Worm (Caenorhabditis elegans) whole organism, midembryonic: ENCODE data around the gene vig-1.

Source experiments
- T22C8.4 ChIP-seq: fragments of 200-800 bp; sonication (Bioruptor generic); IDR thresholded peaks from 2 replicates; pipeline ENCODE4 v1.3.6; 2022; ENCODE audit warnings: missing genetic modification characterization, missing compliant biosample characterization
- cog-1 ChIP-seq: sonication (generic microtip); optimal IDR thresholded peaks from 2 replicates; lab custom pipeline; 2016; ENCODE audit warnings: missing genetic modification characterization, missing compliant biosample characterization
- flt-1 ChIP-seq: fragments of 200-800 bp; sonication (Bioruptor generic); IDR thresholded peaks from 2 replicates; pipeline ENCODE4 v1.3.6; 2022; ENCODE audit warnings: missing genetic modification characterization, missing compliant biosample characterization
- klf-2 ChIP-seq: fragments of 200-800 bp; sonication (Bioruptor generic); conservative IDR thresholded peaks from 2 replicates; pipeline ENCODE4 v1.3.6; 2022; ENCODE audit warnings: missing genetic modification reagents, missing genetic modification characterization, missing compliant biosample characterization
- med-1 ChIP-seq: sonication (generic microtip); optimal IDR thresholded peaks from 2 replicates; lab custom pipeline; 2017; ENCODE audit warnings: missing genetic modification characterization, mild to moderate bottlenecking, missing compliant biosample characterization, antibody characterized with exemption, missing genetic modification reagents; ENCODE audit not compliant: insufficient read depth
- ref-1 ChIP-seq: fragments of 200-800 bp; sonication (Bioruptor generic); conservative IDR thresholded peaks from 2 replicates; pipeline ENCODE4 v1.3.6; 2022; ENCODE audit warnings: missing genetic modification reagents, missing genetic modification characterization, missing compliant biosample characterization
- tab-1 ChIP-seq: fragments of 200-800 bp; sonication (Bioruptor generic); IDR thresholded peaks from 2 replicates; pipeline ENCODE4 v1.3.6; 2022; ENCODE audit warnings: missing genetic modification characterization, missing compliant biosample characterization
- ztf-23 ChIP-seq: fragments of 200-800 bp; sonication (Bioruptor generic); IDR thresholded peaks from 2 replicates; pipeline ENCODE4 v1.3.6; 2022; ENCODE audit warnings: missing genetic modification reagents, missing genetic modification characterization, missing compliant biosample characterization
- ztf-29 ChIP-seq: fragments of 200-800 bp; sonication (Bioruptor generic); IDR thresholded peaks from 2 replicates; pipeline ENCODE4 v1.3.6; 2022; ENCODE audit warnings: missing genetic modification reagents, missing genetic modification characterization, missing compliant biosample characterization

vig-1 gene

DNA sequence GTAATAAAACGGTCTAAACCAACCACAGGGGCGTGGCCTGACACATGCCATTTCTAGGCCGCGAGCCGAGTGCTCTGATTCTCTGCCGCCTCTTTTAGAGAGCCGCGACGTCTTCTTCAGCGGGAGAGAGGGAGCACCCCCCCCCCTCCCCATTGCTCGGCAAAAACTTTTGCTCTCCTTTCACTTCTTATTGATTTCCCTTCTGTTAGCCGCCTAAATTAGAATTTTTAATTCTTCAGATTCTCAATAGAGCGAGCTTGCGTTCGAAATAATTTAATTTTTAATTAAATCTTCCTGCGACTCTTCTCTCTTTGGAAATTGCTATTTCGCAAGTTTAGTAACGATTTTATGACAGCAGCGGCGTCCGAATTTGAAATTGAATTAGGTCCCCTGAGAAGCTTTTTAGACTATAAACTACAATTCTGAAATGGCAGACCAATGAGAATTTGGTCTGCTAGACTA, 2.4 kb downstream of the vig-1 start:
- TF ChIP-seq tab-1 (GFP tag; lab: Robert Waterston, UW) (no peak), cog-1 (no peak), klf-2 (no peak)

- TF ChIP-seq tab-1 (GFP tag; lab: Robert Waterston, UW) (no peak), T22C8.4 (GFP tag; lab: Robert Waterston, UW) (no peak), ztf-23 (GFP tag; lab: Robert Waterston, UW) (no peak), ztf-29 (GFP tag; lab: Robert Waterston, UW) (no peak), flt-1 (no peak), med-1 (GFP tag; lab: Kevin White, UChicago) (no peak), klf-2 (no peak), ref-1 (no peak), cog-1 (no peak)
These were observed 3.2 kb downstream of the vig-1 start for ce11 chrII:1324017-1324416.

- TF ChIP-seq ztf-29 (GFP tag; lab: Robert Waterston, UW) (no peak), klf-2 (no peak), ref-1 (no peak), cog-1 (no peak), T22C8.4 (GFP tag; lab: Robert Waterston, UW) (no peak), ztf-23 (GFP tag; lab: Robert Waterston, UW) (no peak), flt-1 (no peak), tab-1 (GFP tag; lab: Robert Waterston, UW) (no peak), med-1 (GFP tag; lab: Kevin White, UChicago) (no peak)
These were observed 4.8 kb downstream of the vig-1 start for ce11 chrII:1325604-1326003.

- TF ChIP-seq ztf-29 (GFP tag; lab: Robert Waterston, UW) (no peak), cog-1 (no peak), klf-2 (no peak), tab-1 (GFP tag; lab: Robert Waterston, UW) (no peak), flt-1 (no peak), med-1 (GFP tag; lab: Kevin White, UChicago) (no peak), ref-1 (no peak), ztf-23 (GFP tag; lab: Robert Waterston, UW) (no peak), T22C8.4 (GFP tag; lab: Robert Waterston, UW) (no peak)
These were observed 5.9 kb downstream of the vig-1 start, which contains the start of gene jip-1 for ce11 chrII:1326689-1327088. Gene jip-1 (plus strand): TSS chrII:1326989.

- no peak for TF ChIP-seq flt-1
These were observed 9.1 kb downstream of the vig-1 start for ce11 chrII:1329887-1330286.

ce11 chrII:1338196-1338595, 17.4 kb downstream of the vig-1 start:
- TF ChIP-seq ztf-23 (GFP tag; lab: Robert Waterston, UW), result 0 out of 2 replicates have a peak, but pooled peaks have one; percentile 10
- TF ChIP-seq tab-1 (GFP tag; lab: Robert Waterston, UW), result 0 out of 2 replicates have a peak, but pooled peaks have one; percentile 57
- no peak for TF ChIP-seq T22C8.4 (GFP tag; lab: Robert Waterston, UW)

DNA sequence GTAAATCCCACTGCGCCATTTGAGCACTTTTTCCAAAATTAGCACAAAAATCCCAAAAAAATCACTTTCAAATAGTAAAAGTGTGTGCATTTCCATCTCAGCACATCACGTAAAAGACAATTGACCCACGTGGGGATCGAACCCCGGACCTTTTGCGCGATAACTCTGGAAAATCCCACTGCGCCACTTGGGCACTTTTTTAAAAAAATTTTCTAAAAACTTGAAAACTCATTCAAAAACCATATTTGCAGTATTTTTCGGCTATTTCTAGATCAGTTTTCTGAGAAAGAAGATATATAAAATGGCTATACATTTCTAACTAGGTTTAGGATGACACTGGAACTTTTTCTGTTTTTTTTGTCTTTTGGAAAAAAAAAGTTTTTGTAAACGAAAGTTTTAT, 19.2 kb downstream of the vig-1 start:
- no peak for TF ChIP-seq T22C8.4 (GFP tag; lab: Robert Waterston, UW)
- TF ChIP-seq ref-1, result no peak
- TF ChIP-seq ztf-23 (GFP tag; lab: Robert Waterston, UW), result no peak
- TF ChIP-seq med-1 (GFP tag; lab: Kevin White, UChicago), result no peak
- TF ChIP-seq ztf-29 (GFP tag; lab: Robert Waterston, UW), result no peak
- no peak for TF ChIP-seq flt-1
- no peak for TF ChIP-seq tab-1 (GFP tag; lab: Robert Waterston, UW)
- no peak for TF ChIP-seq cog-1
- TF ChIP-seq klf-2, result no peak

- TF ChIP-seq tab-1 (GFP tag; lab: Robert Waterston, UW) (no peak), T22C8.4 (GFP tag; lab: Robert Waterston, UW) (no peak)
These were observed 20.6 kb downstream of the vig-1 start for ce11 chrII:1341416-1341815.

ce11 chrII:1343748-1344147, 22.9 kb downstream of the vig-1 start:
- no peak for TF ChIP-seq med-1 (GFP tag; lab: Kevin White, UChicago)
- no peak for TF ChIP-seq ztf-23 (GFP tag; lab: Robert Waterston, UW)
- TF ChIP-seq ref-1, result no peak
- TF ChIP-seq T22C8.4 (GFP tag; lab: Robert Waterston, UW), result no peak
- TF ChIP-seq ztf-29 (GFP tag; lab: Robert Waterston, UW), result no peak
- TF ChIP-seq tab-1 (GFP tag; lab: Robert Waterston, UW), result no peak
- TF ChIP-seq flt-1, result no peak
- no peak for TF ChIP-seq klf-2
- TF ChIP-seq cog-1, result no peak

- TF ChIP-seq ztf-23 (GFP tag; lab: Robert Waterston, UW) (no peak), tab-1 (GFP tag; lab: Robert Waterston, UW) (no peak), med-1 (GFP tag; lab: Kevin White, UChicago) (no peak), flt-1 (no peak), cog-1 (no peak), ztf-29 (GFP tag; lab: Robert Waterston, UW) (no peak), ref-1 (no peak), klf-2 (no peak), T22C8.4 (GFP tag; lab: Robert Waterston, UW) (no peak)
These were observed 23.8 kb downstream of the vig-1 start for ce11 chrII:1344524-1345119.

DNA sequence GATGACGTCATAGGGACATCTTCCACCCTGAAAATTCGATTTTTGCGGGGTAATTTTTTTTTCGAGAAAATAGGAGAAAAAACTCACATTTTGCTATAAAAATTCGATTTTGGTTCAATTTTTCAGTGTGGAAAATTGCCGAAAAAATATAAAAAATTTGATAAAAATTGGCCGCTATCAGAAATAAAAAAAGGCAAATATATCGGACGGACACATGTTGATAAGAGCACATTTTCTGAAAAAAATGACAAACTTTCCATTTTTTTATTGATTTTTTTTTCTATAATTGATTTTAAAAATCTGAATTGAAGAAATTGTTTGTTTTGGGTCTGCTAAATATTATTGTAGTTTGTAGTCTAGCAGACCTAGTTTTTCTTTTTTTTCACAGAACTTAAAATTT, 34.6 kb downstream of the vig-1 start, which contains the start of gene C13A10.1:
Gene C13A10.1, minus strand, starts transcription at position 170 of the 400 bp plus-strand sequence.
- TF ChIP-seq ztf-29 (GFP tag; lab: Robert Waterston, UW), result no peak
- no peak for TF ChIP-seq flt-1
- TF ChIP-seq tab-1 (GFP tag; lab: Robert Waterston, UW), result no peak
- no peak for TF ChIP-seq ztf-23 (GFP tag; lab: Robert Waterston, UW)
- TF ChIP-seq med-1 (GFP tag; lab: Kevin White, UChicago), result no peak
- TF ChIP-seq ref-1, result no peak
- no peak for TF ChIP-seq klf-2
- TF ChIP-seq cog-1, result no peak
- TF ChIP-seq T22C8.4 (GFP tag; lab: Robert Waterston, UW), result no peak
